Fruit fly (Drosophila melanogaster): ENCODE results near the gene CG32191.

The CG32191 gene

dm6 chr3L:17842892-17843703 is 34.2 kb upstream of the CG32191 start, which contains the start of gene CG5567 (continued):
- peak; percentile 30 for TF ChIP-seq mam (GFP tag; optimal IDR thresholded peaks at IDR 0.05)
- no peak for TF ChIP-seq Abd-B (GFP tag; optimal IDR thresholded peaks at IDR 0.05)
- peak; percentile 14 for TF ChIP-seq CG12155 (GFP tag; optimal IDR thresholded peaks at IDR 0.05)
- no peak for TF ChIP-seq org-1 (GFP tag; optimal IDR thresholded peaks at IDR 0.05)
- no peak for TF ChIP-seq CG9876 (GFP tag; optimal IDR thresholded peaks at IDR 0.05)
- 0 out of 2 replicates have a peak, but pooled peaks have one; percentile 36 for TF ChIP-seq slbo (GFP tag; IDR thresholded peaks at IDR 0.05)
- TF ChIP-seq CG4854 (GFP tag; optimal IDR thresholded peaks at IDR 0.05), result no peak
- peak in 1 of 2 experiments; percentile 88 for TF ChIP-seq Hr78 (GFP tag; optimal IDR thresholded peaks at IDR 0.05)
- no peak for TF ChIP-seq CG11398 (GFP tag; optimal IDR thresholded peaks at IDR 0.05)
- TF ChIP-seq E2f1 (GFP tag; IDR thresholded peaks at IDR 0.05), result no peak
- no peak for TF ChIP-seq CG11085 (GFP tag; IDR thresholded peaks at IDR 0.05)
- TF ChIP-seq Meics (GFP tag; optimal IDR thresholded peaks at IDR 0.05), result peak; percentile 34
- 0 out of 4 replicates have a peak, but pooled peaks have one; percentile 51 for TF ChIP-seq chinmo (GFP tag; IDR thresholded peaks at IDR 0.05; ENCODE audit: partially characterized antibody)
- TF ChIP-seq CG11695 (GFP tag; IDR thresholded peaks at IDR 0.05), result peak; percentile 46; the same call in 1 of the 3 replicates
- TF ChIP-seq yki (optimal IDR thresholded peaks at IDR 0.05), result no peak
- peak in 1 of 2 experiments; percentile 10 for TF ChIP-seq Hr51 (GFP tag; optimal IDR thresholded peaks at IDR 0.05)
- peak; percentile 88 for TF ChIP-seq ftz-f1 (GFP tag; optimal IDR thresholded peaks at IDR 0.05)
- TF ChIP-seq CG7372 (GFP tag; IDR thresholded peaks at IDR 0.05), result no peak
- TF ChIP-seq Adf1 (GFP tag; IDR thresholded peaks at IDR 0.05), result peak; percentile 24; the same call in 1 of the 2 replicates
- TF ChIP-seq Xbp1 (GFP tag; optimal IDR thresholded peaks at IDR 0.05), result peak; percentile 2
- TF ChIP-seq her (GFP tag; optimal IDR thresholded peaks at IDR 0.05), result no peak
- no peak for TF ChIP-seq pfk (GFP tag; optimal IDR thresholded peaks at IDR 0.05)
- no peak for TF ChIP-seq chn (GFP tag; optimal IDR thresholded peaks at IDR 0.05)
- no peak for TF ChIP-seq Gug (GFP tag; IDR thresholded peaks at IDR 0.05)
- no peak for TF ChIP-seq CG3163 (GFP tag; optimal IDR thresholded peaks at IDR 0.05)
- TF ChIP-seq stc (GFP tag; IDR thresholded peaks at IDR 0.05), result no peak
- peak; percentile 30 for TF ChIP-seq pzg (GFP tag; optimal IDR thresholded peaks at IDR 0.05)
- TF ChIP-seq ase (GFP tag; IDR thresholded peaks at IDR 0.05), result no peak
- TF ChIP-seq schlank (tag; optimal IDR thresholded peaks at IDR 0.05), result no peak
- TF ChIP-seq CG17359 (tag; optimal IDR thresholded peaks at IDR 0.05), result peak; percentile 9
- TF ChIP-seq corto (GFP tag; optimal IDR thresholded peaks at IDR 0.05), result no peak
- TF ChIP-seq CG13894 (tag; optimal IDR thresholded peaks at IDR 0.05), result peak; percentile 16
- no peak for TF ChIP-seq bigmax (GFP tag; optimal IDR thresholded peaks at IDR 0.05)
- TF ChIP-seq NC2α (GFP tag; optimal IDR thresholded peaks at IDR 0.05), result no peak
- TF ChIP-seq Med (GFP tag), result peak; percentile 87
- TF ChIP-seq CG12769 (tag; optimal IDR thresholded peaks at IDR 0.05), result peak; percentile 17
- TF ChIP-seq mirr (GFP tag; optimal IDR thresholded peaks at IDR 0.05), result no peak
- TF ChIP-seq ash1 (GFP tag; optimal IDR thresholded peaks at IDR 0.05), result no peak
- TF ChIP-seq slp2 (GFP tag; optimal IDR thresholded peaks at IDR 0.05), result no peak
- TF ChIP-seq HLH3B (GFP tag; IDR thresholded peaks at IDR 0.05), result 0 out of 2 replicates have a peak, but pooled peaks have one; percentile 16
- no peak for TF ChIP-seq CG11247 (GFP tag; IDR thresholded peaks at IDR 0.05)
- peak; percentile 80 for TF ChIP-seq ERR (GFP tag; optimal IDR thresholded peaks at IDR 0.05)
- TF ChIP-seq pan (optimal IDR thresholded peaks at IDR 0.05), result no peak
- TF ChIP-seq pan (GFP tag; optimal IDR thresholded peaks at IDR 0.05 in 1 of 2, IDR thresholded peaks at IDR 0.05 in 1 of 2), result peak in 1 of 2 experiments; percentile 45
- TF ChIP-seq Camta (GFP tag; optimal IDR thresholded peaks at IDR 0.05), result no peak
- TF ChIP-seq btn (GFP tag; optimal IDR thresholded peaks at IDR 0.05), result no peak
- TF ChIP-seq phol (tag; optimal IDR thresholded peaks at IDR 0.05), result peak; percentile 2
- no peak for TF ChIP-seq CG5245 (GFP tag; optimal IDR thresholded peaks at IDR 0.05)
- peak; percentile 47 for TF ChIP-seq CG18599 (GFP tag; optimal IDR thresholded peaks at IDR 0.05)
- no peak for TF ChIP-seq BtbVII (GFP tag; optimal IDR thresholded peaks at IDR 0.05)

Data from whole organism, embryonic.